Fruit fly (Drosophila melanogaster): ENCODE measurements around the gene Mipp1.

dm6 chr3L:16610201-16610600, 37.1 kb upstream of the Mipp1 start, which contains the start of gene Prosbeta6:
- TF ChIP-seq Ets98B (GFP tag; IDR thresholded peaks at IDR 0.05) (no peak), CG12605 (GFP tag; IDR thresholded peaks at IDR 0.05) (no peak), Pif1A (GFP tag; optimal IDR thresholded peaks at IDR 0.05) (no peak), gl (tag; optimal IDR thresholded peaks at IDR 0.05) (no peak), CG34367 (tag; optimal IDR thresholded peaks at IDR 0.05) (no peak), Pif1B (GFP tag; optimal IDR thresholded peaks at IDR 0.05) (no peak), rn (GFP tag; IDR thresholded peaks at IDR 0.05) (no peak), CG8159 (tag; optimal IDR thresholded peaks at IDR 0.05) (no peak), CG9948 (tag; optimal IDR thresholded peaks at IDR 0.05) (no peak), EcR (GFP tag; optimal IDR thresholded peaks at IDR 0.05) (no peak), D1 (tag; optimal IDR thresholded peaks at IDR 0.05) (no peak), CG32121 (GFP tag; IDR thresholded peaks at IDR 0.05) (no peak), CG4496 (GFP tag; IDR thresholded peaks at IDR 0.05) (no peak), CG17806 (tag; optimal IDR thresholded peaks at IDR 0.05) (no peak)

All from whole organism, pupa.